Fruit fly (Drosophila melanogaster): ENCODE results near the gene CG6168.

Gene CG6168

dm6 chr3L:11309743-11310518, 11.6 kb downstream of the CG6168 start:
- TF ChIP-seq cyc (GFP tag; optimal IDR thresholded peaks at IDR 0.05) (no peak), Met (GFP tag; optimal IDR thresholded peaks at IDR 0.05) (no peak), dsx (GFP tag; optimal IDR thresholded peaks at IDR 0.05; ENCODE audit: poor library complexity, severe bottlenecking) (no peak), Lpt (GFP tag; optimal IDR thresholded peaks at IDR 0.05) (no peak), svp (GFP tag) (peak; percentile 37), Eip78C (GFP tag) (peak; percentile 40)

- TF ChIP-seq dsx (GFP tag; optimal IDR thresholded peaks at IDR 0.05; ENCODE audit: poor library complexity, severe bottlenecking) = no peak
- no peak for TF ChIP-seq net (GFP tag; optimal IDR thresholded peaks at IDR 0.05)
- TF ChIP-seq fd59A (GFP tag; optimal IDR thresholded peaks at IDR 0.05) = no peak
- TF ChIP-seq CG6854 (GFP tag; optimal IDR thresholded peaks at IDR 0.05) = no peak
- TF ChIP-seq Hr39 (GFP tag; optimal IDR thresholded peaks at IDR 0.05) = no peak
- TF ChIP-seq salr (GFP tag; optimal IDR thresholded peaks at IDR 0.05) = no peak
- no peak for TF ChIP-seq Ets96B (tag; optimal IDR thresholded peaks at IDR 0.05)
- TF ChIP-seq CG6163 (GFP tag; IDR thresholded peaks at IDR 0.05) = no peak
- TF ChIP-seq ss (GFP tag; optimal IDR thresholded peaks at IDR 0.05) = no peak
- TF ChIP-seq CG8319 (GFP tag; optimal IDR thresholded peaks at IDR 0.05) = no peak
- TF ChIP-seq Eip93F (GFP tag; optimal IDR thresholded peaks at IDR 0.05) = no peak
- no peak for TF ChIP-seq fd85E (GFP tag; optimal IDR thresholded peaks at IDR 0.05)
- TF ChIP-seq svp (GFP tag) = no peak
- TF ChIP-seq Ets21C (GFP tag; optimal IDR thresholded peaks at IDR 0.05) = no peak
- no peak for TF ChIP-seq CG10669 (GFP tag; optimal IDR thresholded peaks at IDR 0.05)
- no peak for TF ChIP-seq Sox15 (GFP tag; optimal IDR thresholded peaks at IDR 0.05)
- no peak for TF ChIP-seq CG11294 (GFP tag; IDR thresholded peaks at IDR 0.05)
These were observed 13.0 kb downstream of the CG6168 start for dm6 chr3L:11308498-11308897.

dm6 chr3L:11307032-11307356, 14.5 kb downstream of the CG6168 start:
- TF ChIP-seq fd85E (GFP tag; optimal IDR thresholded peaks at IDR 0.05) (no peak), CG32006 (GFP tag; optimal IDR thresholded peaks at IDR 0.05) (no peak), Met (GFP tag; optimal IDR thresholded peaks at IDR 0.05) (no peak), cyc (GFP tag; optimal IDR thresholded peaks at IDR 0.05) (no peak), CG15336 (GFP tag; IDR thresholded peaks at IDR 0.05) (no peak), CG6808 (GFP tag; optimal IDR thresholded peaks at IDR 0.05) (no peak), Eip78C (GFP tag) (no peak), CG3919 (GFP tag; optimal IDR thresholded peaks at IDR 0.05) (no peak), ss (GFP tag; optimal IDR thresholded peaks at IDR 0.05) (no peak), CG10631 (GFP tag; optimal IDR thresholded peaks at IDR 0.05) (no peak), spab (GFP tag; optimal IDR thresholded peaks at IDR 0.05) (no peak), CG34406 (GFP tag; optimal IDR thresholded peaks at IDR 0.05) (no peak), CG9139 (GFP tag; optimal IDR thresholded peaks at IDR 0.05) (no peak), fd59A (GFP tag; optimal IDR thresholded peaks at IDR 0.05) (no peak), CG8632 (GFP tag; optimal IDR thresholded peaks at IDR 0.05) (no peak), CG6854 (GFP tag; optimal IDR thresholded peaks at IDR 0.05) (no peak)

- TF ChIP-seq Sox102F (GFP tag; optimal IDR thresholded peaks at IDR 0.05) (no peak), Lpt (GFP tag; optimal IDR thresholded peaks at IDR 0.05) (no peak), fd85E (GFP tag; optimal IDR thresholded peaks at IDR 0.05) (no peak), topi (GFP tag; optimal IDR thresholded peaks at IDR 0.05) (peak; percentile 18), net (GFP tag; optimal IDR thresholded peaks at IDR 0.05) (no peak), CG11294 (GFP tag; IDR thresholded peaks at IDR 0.05) (no peak), Eip75B (GFP tag; optimal IDR thresholded peaks at IDR 0.05) (no peak), cyc (GFP tag; optimal IDR thresholded peaks at IDR 0.05) (peak; percentile 18), Eip78C (GFP tag) (peak; percentile 66), CG32006 (GFP tag; optimal IDR thresholded peaks at IDR 0.05) (peak; percentile 44), Hr39 (GFP tag; optimal IDR thresholded peaks at IDR 0.05) (peak; percentile 3), CG6276 (GFP tag; optimal IDR thresholded peaks at IDR 0.05) (no peak), pdm3 (GFP tag; optimal IDR thresholded peaks at IDR 0.05) (peak; percentile 24), esn (GFP tag; optimal IDR thresholded peaks at IDR 0.05) (peak; percentile 18), OdsH (GFP tag; optimal IDR thresholded peaks at IDR 0.05) (peak; percentile 7), Met (GFP tag; optimal IDR thresholded peaks at IDR 0.05) (no peak), CG6808 (GFP tag; optimal IDR thresholded peaks at IDR 0.05) (no peak), Hr4 (GFP tag; optimal IDR thresholded peaks at IDR 0.05) (peak; percentile 2), Smox (GFP tag; optimal IDR thresholded peaks at IDR 0.05) (no peak), svp (GFP tag) (peak; percentile 60), CG3919 (GFP tag; optimal IDR thresholded peaks at IDR 0.05) (peak; percentile 17), fkh (GFP tag; optimal IDR thresholded peaks at IDR 0.05) (no peak), salr (GFP tag; optimal IDR thresholded peaks at IDR 0.05) (peak in 1 of 2 experiments; percentile 27), dsx (GFP tag; optimal IDR thresholded peaks at IDR 0.05; ENCODE audit: poor library complexity, severe bottlenecking) (no peak)
These were observed 15.1 kb downstream of the CG6168 start for dm6 chr3L:11306145-11307031.
